Worm (Caenorhabditis elegans) whole organism, young adult: ENCODE results near the gene sfa-1.
"Not testable (repeated sequence)": the region's sequence is repeated elsewhere in the genome, so short reads cannot be mapped to it uniquely, and the experiment has no call there.

Source experiments
- B0336.3 ChIP-seq: fragments of 200-800 bp; sonication (Bioruptor generic); IDR thresholded peaks from 2 replicates; pipeline ENCODE4 v1.3.6; 2022; ENCODE audit warnings: missing genetic modification characterization, missing compliant biosample characterization
- C06A6.2 ChIP-seq: fragments of 200-800 bp; sonication (Bioruptor generic); conservative IDR thresholded peaks from 2 replicates; pipeline ENCODE4 v1.3.6; 2022; ENCODE audit warnings: missing genetic modification characterization, missing compliant biosample characterization
- D2030.7 ChIP-seq: fragments of 200-800 bp; sonication (Bioruptor generic); IDR thresholded peaks from 2 replicates; pipeline ENCODE4 v1.3.6; 2022; ENCODE audit warnings: missing genetic modification reagents, missing genetic modification characterization, missing compliant biosample characterization
- F10E7.11 ChIP-seq: sonication (generic microtip); optimal IDR thresholded peaks from 2 replicates; lab custom pipeline; 2017; ENCODE audit warnings: mild to moderate bottlenecking, missing genetic modification characterization, moderate library complexity, missing compliant biosample characterization
- F39B2.1 ChIP-seq: fragments of 200-800 bp; sonication (Bioruptor generic); IDR thresholded peaks from 2 replicates; pipeline ENCODE4 v1.3.6; 2022; ENCODE audit warnings: missing genetic modification reagents, missing genetic modification characterization, missing compliant biosample characterization
- F55B11.4 ChIP-seq: sonication (generic microtip); optimal IDR thresholded peaks from 2 replicates; lab custom pipeline; 2016; ENCODE audit warnings: missing compliant biosample characterization, missing genetic modification characterization, borderline replicate concordance; ENCODE audit not compliant: insufficient read depth
- K12H6.12 ChIP-seq: fragments of 200-800 bp; sonication (Bioruptor generic); optimal IDR thresholded peaks from 2 replicates; lab custom pipeline; 2018; ENCODE audit warnings: mild to moderate bottlenecking, missing genetic modification characterization, missing compliant biosample characterization
- T07F8.4 ChIP-seq: sonication (generic microtip); optimal IDR thresholded peaks from 2 replicates; lab custom pipeline; 2016; ENCODE audit warnings: mild to moderate bottlenecking, missing genetic modification characterization, moderate library complexity, missing compliant biosample characterization
- Y53F4B.3 ChIP-seq: fragments of 200-800 bp; sonication (Bioruptor generic); IDR thresholded peaks from 2 replicates; pipeline ENCODE4 v1.3.6; 2022; ENCODE audit warnings: missing genetic modification reagents, missing genetic modification characterization, missing compliant biosample characterization
- Y56A3A.18 ChIP-seq: fragments of 200-800 bp; sonication (Bioruptor generic); IDR thresholded peaks from 2 replicates; pipeline ENCODE4 v1.3.6; 2022; ENCODE audit warnings: missing genetic modification reagents, missing genetic modification characterization, missing compliant biosample characterization
- aptf-2 ChIP-seq: fragments of 200-800 bp; sonication (Bioruptor generic); conservative IDR thresholded peaks from 2 replicates; pipeline ENCODE4 v1.3.6; 2022; ENCODE audit warnings: missing genetic modification reagents, missing genetic modification characterization, missing compliant biosample characterization
- athp-1 ChIP-seq: sonication (generic microtip); optimal IDR thresholded peaks from 2 replicates; lab custom pipeline; 2017; ENCODE audit warnings: mild to moderate bottlenecking, missing genetic modification characterization, missing compliant biosample characterization
- cebp-1 ChIP-seq, 2 experiments: fragments of 200-800 bp in 1 of 2; sonication (Bioruptor generic) in 1 of 2; sonication (generic microtip) in 1 of 2; IDR thresholded peaks in 1 of 2; optimal IDR thresholded peaks in 1 of 2; 2 replicates each; pipeline versions ENCODE4 v1.3.6 to Lab custom; 2017 to 2022; ENCODE audit warnings: missing compliant biosample characterization in 2 of 2, missing genetic modification characterization in 2 of 2, mild to moderate bottlenecking in 1 of 2, missing genetic modification reagents in 1 of 2, moderate library complexity in 1 of 2
- ceh-100 ChIP-seq: fragments of 200-800 bp; sonication (Bioruptor generic); IDR thresholded peaks from 2 replicates; pipeline ENCODE4 v1.3.6; 2022; ENCODE audit warnings: missing genetic modification reagents, missing genetic modification characterization, missing compliant biosample characterization
- dpl-1 ChIP-seq: fragments of 150-350 bp; optimal IDR thresholded peaks from 2 replicates; lab custom pipeline; 2014; ENCODE audit warnings: missing biosample characterization, missing genetic modification reagents, missing genetic modification characterization
- egl-18 ChIP-seq: fragments of 200-800 bp; sonication (Bioruptor generic); IDR thresholded peaks from 2 replicates; pipeline ENCODE4 v1.3.6; 2022; ENCODE audit warnings: missing genetic modification reagents, missing genetic modification characterization, missing compliant biosample characterization
- egl-44 ChIP-seq: fragments of 200-800 bp; sonication (Bioruptor generic); IDR thresholded peaks from 2 replicates; pipeline ENCODE4 v1.3.6; 2022; ENCODE audit warnings: missing genetic modification reagents, missing genetic modification characterization, missing compliant biosample characterization
- ekl-4 ChIP-seq: fragments of 200-800 bp; sonication (Bioruptor generic); IDR thresholded peaks from 2 replicates; pipeline ENCODE4 v1.3.6; 2022; ENCODE audit warnings: missing genetic modification reagents, missing genetic modification characterization, missing compliant biosample characterization
- gei-17 ChIP-seq: fragments of 200-800 bp; sonication (Bioruptor generic); optimal IDR thresholded peaks from 2 replicates; lab custom pipeline; 2018; ENCODE audit warnings: mild to moderate bottlenecking, missing genetic modification characterization, missing compliant biosample characterization
- hmg-1.2 ChIP-seq: fragments of 200-800 bp; sonication (Bioruptor generic); IDR thresholded peaks from 2 replicates; pipeline ENCODE4 v1.3.6; 2022; ENCODE audit warnings: missing genetic modification reagents, missing genetic modification characterization, missing compliant biosample characterization
- hmg-20 ChIP-seq: fragments of 200-800 bp; sonication (Bioruptor generic); IDR thresholded peaks from 2 replicates; pipeline ENCODE4 v1.3.6; 2022; ENCODE audit warnings: missing genetic modification reagents, missing genetic modification characterization, missing compliant biosample characterization
- hsf-1 ChIP-seq: fragments of 200-800 bp; sonication (Bioruptor generic); IDR thresholded peaks from 2 replicates; pipeline ENCODE4 v1.3.6; 2022; ENCODE audit warnings: missing genetic modification reagents, missing genetic modification characterization, missing compliant biosample characterization
- lin-26 ChIP-seq: fragments of 200-800 bp; sonication (Bioruptor generic); IDR thresholded peaks from 2 replicates; pipeline ENCODE4 v1.3.6; 2022; ENCODE audit warnings: missing genetic modification reagents, missing genetic modification characterization, missing compliant biosample characterization
- lin-40 ChIP-seq: sonication (generic microtip); optimal IDR thresholded peaks from 2 replicates; lab custom pipeline; 2016; ENCODE audit warnings: missing genetic modification characterization, mild to moderate bottlenecking, missing compliant biosample characterization, missing genotype, missing genetic modification reagents
- lin-54 ChIP-seq: fragments of 200-800 bp; sonication (Bioruptor generic); optimal IDR thresholded peaks from 2 replicates; lab custom pipeline; 2018; ENCODE audit warnings: mild to moderate bottlenecking, missing genetic modification characterization, missing compliant biosample characterization
- lsy-27 ChIP-seq: sonication (generic microtip); optimal IDR thresholded peaks from 2 replicates; lab custom pipeline; 2017; ENCODE audit warnings: missing genetic modification characterization, mild to moderate bottlenecking, missing compliant biosample characterization, antibody characterized with exemption, missing genotype, borderline replicate concordance; ENCODE audit not compliant: insufficient read depth
- madf-10 ChIP-seq: sonication (generic microtip); optimal IDR thresholded peaks from 2 replicates; lab custom pipeline; 2016; ENCODE audit warnings: mild to moderate bottlenecking, missing genetic modification characterization, missing compliant biosample characterization
- mcd-1 ChIP-seq: fragments of 200-800 bp; sonication (Bioruptor generic); IDR thresholded peaks from 2 replicates; pipeline ENCODE4 v1.3.6; 2022; ENCODE audit warnings: missing genetic modification reagents, missing genetic modification characterization, missing compliant biosample characterization
- mxl-1 ChIP-seq: sonication (generic microtip); optimal IDR thresholded peaks from 2 replicates; lab custom pipeline; 2016; ENCODE audit warnings: missing genetic modification characterization, missing compliant biosample characterization
- nfya-2 ChIP-seq: fragments of 200-800 bp; sonication (Bioruptor generic); IDR thresholded peaks from 2 replicates; pipeline ENCODE4 v1.3.6; 2022; ENCODE audit warnings: missing genetic modification reagents, missing genetic modification characterization, missing compliant biosample characterization
- rpc-1 ChIP-seq, 2 experiments: fragments of 150-350 bp in 1 of 2; sonication (generic microtip) in 1 of 2; optimal IDR thresholded peaks; 2 replicates each; lab custom pipeline; 2014 to 2018; ENCODE audit warnings: missing biosample characterization in 1 of 2, missing genetic modification characterization in 1 of 2, missing genetic modification reagents in 1 of 2, missing genotype in 1 of 2
- sea-2 ChIP-seq: fragments of 200-800 bp; sonication (Bioruptor generic); IDR thresholded peaks from 2 replicates; pipeline ENCODE4 v1.3.6; 2022; ENCODE audit warnings: missing genetic modification characterization, missing compliant biosample characterization
- snpc-1.1 ChIP-seq: sonication (generic microtip); optimal IDR thresholded peaks from 2 replicates; lab custom pipeline; 2017; ENCODE audit warnings: missing genetic modification characterization, mild to moderate bottlenecking, missing compliant biosample characterization, antibody characterized with exemption, moderate library complexity, missing genotype, missing genetic modification reagents; ENCODE audit not compliant: insufficient read depth
- snpc-3.4 ChIP-seq: sonication (generic microtip); optimal IDR thresholded peaks from 2 replicates; lab custom pipeline; 2017; ENCODE audit warnings: missing genetic modification characterization, mild to moderate bottlenecking, missing compliant biosample characterization, antibody characterized with exemption, moderate library complexity, missing genotype, missing genetic modification reagents
- snpc-4 ChIP-seq, 5 experiments: fragments of 150-350 bp in 1 of 5; sonication (generic microtip) in 4 of 5; optimal IDR thresholded peaks; 2 replicates each; lab custom pipeline; 2014 to 2018; ENCODE audit warnings: missing genetic modification characterization in 5 of 5, missing biosample characterization in 3 of 5, antibody characterized with exemption in 2 of 5, mild to moderate bottlenecking in 2 of 5, missing compliant biosample characterization in 2 of 5, missing genotype in 2 of 5, moderate library complexity in 2 of 5, missing genetic modification reagents in 1 of 5
- somi-1 ChIP-seq: fragments of 200-800 bp; sonication (Bioruptor generic); optimal IDR thresholded peaks from 2 replicates; lab custom pipeline; 2018; ENCODE audit warnings: mild to moderate bottlenecking, missing genetic modification characterization, missing compliant biosample characterization
- ztf-18 ChIP-seq: sonication (generic microtip); optimal IDR thresholded peaks from 2 replicates; lab custom pipeline; 2016; ENCODE audit warnings: missing genotype, mild to moderate bottlenecking, missing genetic modification characterization, missing compliant biosample characterization
- ztf-28 ChIP-seq: fragments of 200-800 bp; sonication (Bioruptor generic); IDR thresholded peaks from 2 replicates; pipeline ENCODE4 v1.3.6; 2022; ENCODE audit warnings: missing genetic modification reagents, missing genetic modification characterization, missing compliant biosample characterization
- ztf-6 ChIP-seq: fragments of 200-800 bp; sonication (Bioruptor generic); IDR thresholded peaks from 2 replicates; pipeline ENCODE4 v1.3.6; 2022; ENCODE audit warnings: missing genetic modification reagents, missing genetic modification characterization, missing compliant biosample characterization

Gene sfa-1

ce11 chrIV:17110882-17111281 is at the start of gene sfa-1:
Gene sfa-1 (minus strand): TSS chrIV:17110982.
- peak; percentile 18 for TF ChIP-seq ztf-18 (tag; lab: Kevin White, UChicago)
- TF ChIP-seq lin-54 (GFP tag; lab: Kevin White, UChicago) = no peak
- TF ChIP-seq, all 124 proteins: peak for 1

DNA sequence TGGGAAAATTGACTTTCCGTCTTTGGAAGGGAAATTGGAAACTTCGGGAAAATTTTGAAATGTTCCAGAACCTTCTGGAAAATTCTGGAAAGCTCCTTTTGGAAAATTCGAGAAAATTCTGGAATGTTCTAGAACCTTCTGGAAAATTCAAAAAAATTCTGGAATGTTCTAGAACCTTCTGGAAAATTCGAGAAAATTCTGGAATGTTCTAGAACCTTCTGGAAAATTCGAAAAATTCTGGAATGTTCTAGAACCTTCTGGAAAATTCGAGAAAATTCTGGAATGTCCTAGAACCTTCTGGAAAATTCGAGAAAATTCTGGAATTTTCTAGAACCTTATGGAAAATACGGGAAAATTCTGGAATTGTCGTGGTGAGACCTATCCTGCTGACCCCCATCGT is 44.8 kb upstream of the sfa-1 start:
- not testable (repeated sequence) for TF ChIP-seq snpc-4 (GFP tag; optimal IDR thresholded peaks at IDR 0.05; lab: Kevin White, UChicago); rpc-1 (tag; optimal IDR thresholded peaks at IDR 0.05; lab: Kevin White, UChicago)
- TF ChIP-seq snpc-4 (tag; optimal IDR thresholded peaks at IDR 0.05; lab: Kevin White, UChicago) (peak in 1 of 4 experiments; percentile 3), hsf-1 (GFP tag; lab: Robert Waterston, UW) (peak; percentile 98), rpc-1 (optimal IDR thresholded peaks at IDR 0.05; lab: Kevin White, UChicago) (peak; percentile 11), D2030.7 (0 out of 2 replicates have a peak, but pooled peaks have one; percentile 15), Y53F4B.3 (GFP tag; lab: Robert Waterston, UW) (0 out of 2 replicates have a peak, but pooled peaks have one; percentile 20), ekl-4 (GFP tag; lab: Robert Waterston, UW) (peak; percentile 66)

ce11 chrIV:17153002-17153401 is 42.2 kb upstream of the sfa-1 start:
- TF ChIP-seq hmg-1.2 (GFP tag; lab: Robert Waterston, UW) (no peak), F55B11.4 (tag; lab: Kevin White, UChicago) (no peak), egl-44 (GFP tag; lab: Robert Waterston, UW) (no peak), aptf-2 (GFP tag; lab: Robert Waterston, UW) (no peak), madf-10 (tag; lab: Kevin White, UChicago) (no peak), Y56A3A.18 (no peak), C06A6.2 (GFP tag; lab: Robert Waterston, UW) (no peak), nfya-2 (GFP tag; lab: Robert Waterston, UW) (no peak), snpc-3.4 (tag; lab: Kevin White, UChicago) (no peak), F39B2.1 (GFP tag; lab: Robert Waterston, UW) (no peak), B0336.3 (GFP tag; lab: Robert Waterston, UW) (no peak), cebp-1 (GFP tag; IDR thresholded peaks at IDR 0.05; lab: Robert Waterston, UW) (no peak), cebp-1 (tag; optimal IDR thresholded peaks at IDR 0.05; lab: Kevin White, UChicago) (no peak), F10E7.11 (no peak), lsy-27 (no peak)
- TF ChIP-seq, all 124 proteins: peak for 0

DNA sequence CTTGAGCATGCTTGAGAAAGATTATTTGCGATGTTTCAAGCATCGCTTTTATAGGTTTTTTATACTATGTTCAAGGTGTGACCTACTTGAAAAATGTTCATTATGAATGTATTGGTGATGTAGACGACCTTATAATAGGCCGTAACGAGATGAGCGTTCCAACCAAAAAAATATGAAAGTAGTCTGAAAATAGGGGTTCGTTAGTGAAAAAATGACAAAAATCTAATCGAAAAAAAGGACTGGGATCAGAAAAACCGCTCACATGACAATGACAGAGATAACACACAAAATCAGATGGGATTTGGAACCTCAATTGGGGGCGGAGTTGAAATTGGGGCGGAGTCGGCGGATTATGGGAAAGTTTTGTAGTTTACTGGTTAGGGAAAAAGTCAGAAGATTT is 40.1 kb upstream of the sfa-1 start, which contains the start of gene Y116A8C.40:
TSS of gene Y116A8C.40 (minus strand) at position 101 of the 400 bp plus-strand sequence.
- no peak for TF ChIP-seq sea-2 (GFP tag; lab: Robert Waterston, UW)
- no peak for TF ChIP-seq cebp-1 (GFP tag; IDR thresholded peaks at IDR 0.05; lab: Robert Waterston, UW)
- TF ChIP-seq cebp-1 (tag; optimal IDR thresholded peaks at IDR 0.05; lab: Kevin White, UChicago) = no peak
- TF ChIP-seq ztf-28 = no peak

- TF ChIP-seq rpc-1 (optimal IDR thresholded peaks at IDR 0.05; lab: Kevin White, UChicago) = no peak
- peak; percentile 62 for TF ChIP-seq rpc-1 (tag; optimal IDR thresholded peaks at IDR 0.05; lab: Kevin White, UChicago)
- TF ChIP-seq somi-1 = no peak
- no peak for TF ChIP-seq lin-40
- TF ChIP-seq ztf-6 = no peak
- no peak for TF ChIP-seq athp-1
- no peak for TF ChIP-seq K12H6.12
- TF ChIP-seq egl-18 (GFP tag; lab: Robert Waterston, UW) = no peak
- peak; percentile 64; the same call in 1 of the 2 replicates for TF ChIP-seq lin-26 (GFP tag; lab: Robert Waterston, UW)
- no peak for TF ChIP-seq snpc-1.1
- TF ChIP-seq T07F8.4 (tag; lab: Kevin White, UChicago) = no peak
- no peak for TF ChIP-seq lin-54 (GFP tag; lab: Kevin White, UChicago)
- TF ChIP-seq dpl-1 (GFP tag; lab: Kevin White, UChicago) = peak; percentile 6
- TF ChIP-seq mcd-1 (GFP tag; lab: Robert Waterston, UW) = no peak
- TF ChIP-seq gei-17 (GFP tag; lab: Kevin White, UChicago) = no peak
- 0 out of 2 replicates have a peak, but pooled peaks have one; percentile 30 for TF ChIP-seq ceh-100
- TF ChIP-seq mxl-1 (tag; lab: Kevin White, UChicago) = no peak
- no peak for TF ChIP-seq hmg-20
Measured at ce11 chrIV:17150418-17150817, 39.6 kb upstream of the sfa-1 start.
